Worm (Caenorhabditis elegans) whole organism, L4 larva: ENCODE measurements around the gene K03A11.4.
A peak's percentile ranks its signal among the peaks of the same experiment; 100 is the strongest.
"Not testable (repeated sequence)": the region's sequence is repeated elsewhere in the genome, so short reads cannot be mapped to it uniquely, and the experiment has no call there.

Source experiments
- ama-1 ChIP-seq: fragments of 150-350 bp; optimal IDR thresholded peaks from 2 replicates; lab custom pipeline; 2014; ENCODE audit warnings: inconsistent platforms, mixed read lengths
- ctbp-1 ChIP-seq: fragments of 200-800 bp; sonication (Bioruptor generic); IDR thresholded peaks from 2 replicates; pipeline ENCODE4 v1.3.6; 2022; ENCODE audit warnings: missing genetic modification reagents, missing genetic modification characterization, missing compliant biosample characterization
- saeg-2 ChIP-seq: fragments of 200-800 bp; sonication (Bioruptor generic); IDR thresholded peaks from 2 replicates; pipeline ENCODE4 v1.3.6; 2022; ENCODE audit warnings: missing genetic modification reagents, missing genetic modification characterization, missing compliant biosample characterization

DNA sequence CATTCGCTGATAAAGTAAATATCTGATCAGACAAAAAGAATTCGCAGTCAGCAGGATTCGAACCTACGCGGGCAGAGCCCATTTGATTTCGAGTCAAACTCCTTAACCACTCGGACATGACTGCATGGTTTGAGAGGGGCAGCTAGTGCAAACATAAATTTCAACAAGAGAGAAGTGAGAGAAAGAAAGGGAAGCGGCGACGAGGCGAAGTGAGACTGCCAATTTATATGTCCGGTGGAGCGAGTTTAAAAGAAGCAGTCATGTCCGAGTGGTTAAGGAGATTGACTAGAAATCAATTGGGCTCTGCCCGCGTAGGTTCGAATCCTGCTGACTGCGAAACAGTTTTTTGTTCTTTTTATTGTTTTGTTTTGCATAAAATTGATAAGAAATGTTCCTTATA, 31.6 kb upstream of the K03A11.4 start:
- peak; percentile 87 for TF ChIP-seq saeg-2 (GFP tag; lab: Robert Waterston, UW)
- not testable (repeated sequence) for TF ChIP-seq ama-1
- peak; percentile 97 for TF ChIP-seq ctbp-1 (GFP tag; lab: Robert Waterston, UW)
